Worm (Caenorhabditis elegans) whole organism, L3 larva: ENCODE measurements around the gene lbp-7.
A peak's percentile ranks its signal among the peaks of the same experiment; 100 is the strongest.

ENCODE experiments used
- R02D3.7 ChIP-seq: fragments of 150-350 bp; optimal IDR thresholded peaks from 2 replicates; lab custom pipeline; 2014; ENCODE audit warnings: missing biosample characterization, missing genetic modification characterization
- ZK546.5 ChIP-seq: sonication (generic microtip); optimal IDR thresholded peaks from 2 replicates; lab custom pipeline; 2017; ENCODE audit warnings: missing biosample characterization, missing genetic modification characterization
- aly-2 ChIP-seq: fragments of 150-350 bp; optimal IDR thresholded peaks from 2 replicates; lab custom pipeline; 2014; ENCODE audit warnings: missing biosample characterization, missing genetic modification characterization
- ama-1 ChIP-seq: fragments of 150-350 bp; optimal IDR thresholded peaks from 2 replicates; lab custom pipeline; 2018
- ceh-16 ChIP-seq: sonication (generic microtip); optimal IDR thresholded peaks from 2 replicates; lab custom pipeline; 2017; ENCODE audit warnings: missing biosample characterization, missing genetic modification characterization
- ceh-28 ChIP-seq: fragments of 150-350 bp; optimal IDR thresholded peaks from 2 replicates; lab custom pipeline; 2014; ENCODE audit warnings: missing biosample characterization, missing genetic modification reagents, missing genetic modification characterization
- ceh-82 ChIP-seq: fragments of 150-350 bp; optimal IDR thresholded peaks from 2 replicates; lab custom pipeline; 2014; ENCODE audit warnings: missing biosample characterization, missing genetic modification characterization
- ceh-9 ChIP-seq: sonication (generic microtip); optimal IDR thresholded peaks from 2 replicates; lab custom pipeline; 2018; ENCODE audit warnings: missing biosample characterization, missing genetic modification characterization
- daf-12 ChIP-seq: fragments of 150-350 bp; optimal IDR thresholded peaks from 2 replicates; lab custom pipeline; 2014; ENCODE audit warnings: missing biosample characterization, missing genetic modification reagents, missing genetic modification characterization
- egl-27 ChIP-seq: sonication (generic microtip); optimal IDR thresholded peaks from 4 replicates; lab custom pipeline; 2017; ENCODE audit warnings: missing biosample characterization, missing genetic modification reagents, missing genetic modification characterization
- egl-5 ChIP-seq: fragments of 150-350 bp; optimal IDR thresholded peaks from 2 replicates; lab custom pipeline; 2017; ENCODE audit warnings: missing biosample characterization, missing genetic modification reagents, missing genetic modification characterization, inconsistent platforms
- elt-1 ChIP-seq: fragments of 150-350 bp; optimal IDR thresholded peaks from 2 replicates; lab custom pipeline; 2014; ENCODE audit warnings: missing biosample characterization, missing genetic modification characterization
- elt-2 ChIP-seq: sonication (generic microtip); optimal IDR thresholded peaks from 2 replicates; lab custom pipeline; 2016; ENCODE audit warnings: missing genetic modification reagents, mild to moderate bottlenecking, missing genetic modification characterization, missing compliant biosample characterization
- elt-3 ChIP-seq, 3 experiments: fragments of 150-350 bp in 1 of 3; sonication (generic microtip) in 2 of 3; optimal IDR thresholded peaks; 2 replicates in 2 of 3; 4 replicates in 1 of 3; lab custom pipeline; 2014 to 2017; ENCODE audit warnings: missing biosample characterization in 3 of 3, missing genetic modification characterization in 3 of 3
- eor-1 ChIP-seq, 2 experiments: fragments of 150-350 bp; optimal IDR thresholded peaks; 2 replicates each; lab custom pipeline; 2014 to 2018; ENCODE audit warnings: missing biosample characterization in 2 of 2, missing genetic modification characterization in 2 of 2
- fkh-10 ChIP-seq: sonication (generic microtip); optimal IDR thresholded peaks from 2 replicates; lab custom pipeline; 2017; ENCODE audit warnings: missing biosample characterization, missing genetic modification reagents, missing genetic modification characterization
- fkh-2 ChIP-seq: fragments of 150-350 bp; optimal IDR thresholded peaks from 2 replicates; lab custom pipeline; 2014; ENCODE audit warnings: missing biosample characterization, missing genetic modification reagents, missing genetic modification characterization
- fos-1 ChIP-seq: fragments of 150-350 bp; optimal IDR thresholded peaks from 2 replicates; lab custom pipeline; 2014; ENCODE audit warnings: missing biosample characterization, missing genetic modification characterization
- jun-1 ChIP-seq: fragments of 150-350 bp; optimal IDR thresholded peaks from 2 replicates; lab custom pipeline; 2014; ENCODE audit warnings: missing biosample characterization, missing genetic modification reagents, missing genetic modification characterization
- lin-15B ChIP-seq: fragments of 150-350 bp; optimal IDR thresholded peaks from 2 replicates; lab custom pipeline; 2014; ENCODE audit warnings: missing biosample characterization, missing genetic modification characterization
- lin-39 ChIP-seq: fragments of 150-350 bp; optimal IDR thresholded peaks from 2 replicates; lab custom pipeline; 2018; ENCODE audit warnings: missing biosample characterization, missing genetic modification reagents, missing genetic modification characterization
- lsy-12 ChIP-seq: sonication (generic microtip); optimal IDR thresholded peaks from 2 replicates; lab custom pipeline; 2016; ENCODE audit warnings: mild to moderate bottlenecking, missing genetic modification characterization, missing compliant biosample characterization
- mdl-1 ChIP-seq: fragments of 150-350 bp; optimal IDR thresholded peaks from 2 replicates; lab custom pipeline; 2014; ENCODE audit warnings: missing biosample characterization, missing genetic modification characterization
- mml-1 ChIP-seq: fragments of 150-350 bp; sonication (generic microtip); optimal IDR thresholded peaks from 3 replicates; lab custom pipeline; 2014; ENCODE audit warnings: missing biosample characterization, missing genetic modification characterization
- nfya-1 ChIP-seq: sonication (generic microtip); optimal IDR thresholded peaks from 2 replicates; lab custom pipeline; 2017; ENCODE audit warnings: missing genetic modification characterization, mild to moderate bottlenecking, missing compliant biosample characterization, antibody characterized with exemption, moderate library complexity; ENCODE audit not compliant: insufficient read depth
- nhr-11 ChIP-seq: fragments of 150-350 bp; optimal IDR thresholded peaks from 2 replicates; lab custom pipeline; 2014; ENCODE audit warnings: missing biosample characterization, missing genetic modification characterization
- nhr-23 ChIP-seq: fragments of 150-350 bp; optimal IDR thresholded peaks from 2 replicates; lab custom pipeline; 2014; ENCODE audit warnings: missing biosample characterization, missing genetic modification reagents, missing genetic modification characterization
- nhr-25 ChIP-seq: sonication (generic microtip); optimal IDR thresholded peaks from 2 replicates; lab custom pipeline; 2017; ENCODE audit warnings: missing biosample characterization, missing genetic modification characterization
- nhr-43 ChIP-seq: sonication (generic microtip); optimal IDR thresholded peaks from 2 replicates; lab custom pipeline; 2016; ENCODE audit warnings: mild to moderate bottlenecking, missing genetic modification characterization, missing compliant biosample characterization; ENCODE audit not compliant: poor library complexity, severe bottlenecking
- nhr-67 ChIP-seq: fragments of 150-350 bp; optimal IDR thresholded peaks from 2 replicates; lab custom pipeline; 2014; ENCODE audit warnings: missing biosample characterization, missing genetic modification characterization
- nhr-76 ChIP-seq: fragments of 150-350 bp; sonication (generic microtip); optimal IDR thresholded peaks from 5 replicates; lab custom pipeline; 2014; ENCODE audit warnings: missing biosample characterization, missing genetic modification characterization
- pha-4 ChIP-seq: fragments of 150-350 bp; optimal IDR thresholded peaks from 2 replicates; lab custom pipeline; 2014; ENCODE audit warnings: missing biosample characterization, missing genetic modification reagents, missing genetic modification characterization
- pqm-1 ChIP-seq: fragments of 150-350 bp; optimal IDR thresholded peaks from 2 replicates; lab custom pipeline; 2017; ENCODE audit warnings: missing biosample characterization, missing genetic modification characterization, inconsistent platforms
- sea-2 ChIP-seq: fragments of 150-350 bp; sonication (generic microtip); optimal IDR thresholded peaks from 4 replicates; lab custom pipeline; 2014; ENCODE audit warnings: missing biosample characterization, missing genetic modification reagents, missing genetic modification characterization
- skn-1 ChIP-seq: fragments of 150-350 bp; optimal IDR thresholded peaks from 2 replicates; lab custom pipeline; 2014; ENCODE audit warnings: missing biosample characterization, missing genetic modification characterization
- snpc-4 ChIP-seq: fragments of 150-350 bp; optimal IDR thresholded peaks from 2 replicates; lab custom pipeline; 2014; ENCODE audit warnings: missing biosample characterization, missing genetic modification characterization
- tbx-2 ChIP-seq: sonication (generic microtip); optimal IDR thresholded peaks from 2 replicates; lab custom pipeline; 2016; ENCODE audit warnings: mild to moderate bottlenecking, missing genetic modification characterization, missing compliant biosample characterization
- unc-39 ChIP-seq: sonication (generic microtip); optimal IDR thresholded peaks from 4 replicates; lab custom pipeline; 2017; ENCODE audit warnings: missing biosample characterization, missing genetic modification characterization
- unc-62 ChIP-seq: fragments of 150-350 bp; sonication (generic microtip); optimal IDR thresholded peaks from 4 replicates; lab custom pipeline; 2014; ENCODE audit warnings: missing biosample characterization, missing genetic modification reagents, missing genetic modification characterization
- zag-1 ChIP-seq: fragments of 150-350 bp; optimal IDR thresholded peaks from 2 replicates; lab custom pipeline; 2014; ENCODE audit warnings: missing biosample characterization, missing genetic modification characterization
- ztf-11 ChIP-seq: fragments of 150-350 bp; optimal IDR thresholded peaks from 2 replicates; lab custom pipeline; 2014; ENCODE audit warnings: missing biosample characterization, missing genetic modification characterization
- ztf-4 ChIP-seq: fragments of 150-350 bp; optimal IDR thresholded peaks from 2 replicates; lab custom pipeline; 2014; ENCODE audit warnings: missing biosample characterization, missing genetic modification characterization

lbp-7 gene

ce11 chrV:13880163-13880562, 811 bp downstream of the lbp-7 start:
- TF ChIP-seq ZK546.5 (tag; lab: Kevin White, UChicago) (no peak), nhr-67 (tag; lab: Kevin White, UChicago) (no peak), ztf-4 (tag; lab: Kevin White, UChicago) (no peak), nfya-1 (tag; lab: Kevin White, UChicago) (peak; percentile 20), unc-39 (no peak), daf-12 (tag; lab: Kevin White, UChicago) (no peak), ceh-28 (tag; lab: Kevin White, UChicago) (no peak), egl-27 (tag; lab: Kevin White, UChicago) (no peak), fkh-2 (no peak), nhr-43 (tag; lab: Kevin White, UChicago) (peak; percentile 30), skn-1 (tag; lab: Kevin White, UChicago) (no peak), snpc-4 (tag; lab: Kevin White, UChicago) (peak; percentile 28), nhr-25 (tag; lab: Kevin White, UChicago) (peak; percentile 19), nhr-23 (no peak), pha-4 (tag; lab: Kevin White, UChicago) (peak; percentile 56), aly-2 (no peak), lin-39 (tag; lab: Kevin White, UChicago) (no peak), ama-1 (lab: Kevin White, UChicago) (no peak), ceh-9 (tag; lab: Kevin White, UChicago) (no peak), mdl-1 (no peak), jun-1 (tag; lab: Kevin White, UChicago) (no peak), R02D3.7 (no peak), zag-1 (tag; lab: Kevin White, UChicago) (no peak), elt-3 (tag; optimal IDR thresholded peaks at IDR 0.05; lab: Kevin White, UChicago) (no peak), elt-2 (tag; lab: Kevin White, UChicago) (no peak), tbx-2 (tag; lab: Kevin White, UChicago) (no peak), unc-62 (GFP tag; lab: Kevin White, UChicago) (no peak), egl-5 (no peak), eor-1 (tag; optimal IDR thresholded peaks at IDR 0.05; lab: Kevin White, UChicago) (no peak), mml-1 (tag; lab: Kevin White, UChicago) (no peak), lsy-12 (tag; lab: Kevin White, UChicago) (no peak), lin-15B (tag; lab: Kevin White, UChicago) (peak; percentile 63), fos-1 (tag; lab: Kevin White, UChicago) (no peak), nhr-11 (no peak), fkh-10 (GFP tag; lab: Kevin White, UChicago) (no peak)

- no peak for TF ChIP-seq fkh-2
- TF ChIP-seq zag-1 (tag; lab: Kevin White, UChicago), result no peak
- TF ChIP-seq unc-39, result no peak
- TF ChIP-seq elt-1 (tag; lab: Kevin White, UChicago), result no peak
- TF ChIP-seq ceh-82 (tag; lab: Kevin White, UChicago), result no peak
- no peak for TF ChIP-seq pqm-1 (tag; lab: Kevin White, UChicago)
- TF ChIP-seq nhr-76 (tag; lab: Kevin White, UChicago), result no peak
- no peak for TF ChIP-seq ama-1 (lab: Kevin White, UChicago)
- no peak for TF ChIP-seq eor-1 (tag; optimal IDR thresholded peaks at IDR 0.05; lab: Kevin White, UChicago)
- TF ChIP-seq ceh-28 (tag; lab: Kevin White, UChicago), result no peak
- no peak for TF ChIP-seq elt-3 (tag; optimal IDR thresholded peaks at IDR 0.05; lab: Kevin White, UChicago)
- no peak for TF ChIP-seq pha-4 (tag; lab: Kevin White, UChicago)
- no peak for TF ChIP-seq ceh-16 (tag; lab: Kevin White, UChicago)
- no peak for TF ChIP-seq aly-2
- TF ChIP-seq egl-27 (tag; lab: Kevin White, UChicago), result no peak
- TF ChIP-seq, all 47 proteins: peak for 0
These were observed 1.3 kb downstream of the lbp-7 start, which contains the start of gene T22G5.3 for ce11 chrV:13880607-13881006. TSS of gene T22G5.3 (plus strand) at chrV:13880907.

- TF ChIP-seq sea-2 (no peak), daf-12 (tag; lab: Kevin White, UChicago) (no peak), jun-1 (tag; lab: Kevin White, UChicago) (no peak), snpc-4 (tag; lab: Kevin White, UChicago) (no peak), fos-1 (tag; lab: Kevin White, UChicago) (no peak), ztf-11 (no peak), ztf-4 (tag; lab: Kevin White, UChicago) (no peak), pqm-1 (tag; lab: Kevin White, UChicago) (no peak)
These were observed 8.0 kb downstream of the lbp-7 start, which contains the start of gene srsx-19 for ce11 chrV:13887358-13887757. TSS of gene srsx-19 (plus strand) at chrV:13887658.
